Worm (Caenorhabditis elegans) whole organism, early embryonic: ENCODE results near the gene F21C10.9.

Source experiments
- B0310.2 ChIP-seq: sonication (generic microtip); optimal IDR thresholded peaks from 2 replicates; lab custom pipeline; 2016; ENCODE audit warnings: mild to moderate bottlenecking, missing genetic modification characterization, missing compliant biosample characterization
- F13C5.2 ChIP-seq: sonication (generic microtip); optimal IDR thresholded peaks from 2 replicates; lab custom pipeline; 2017; ENCODE audit warnings: mild to moderate bottlenecking, missing genetic modification characterization, inconsistent platforms, missing compliant biosample characterization
- aly-1 ChIP-seq: sonication (generic microtip); optimal IDR thresholded peaks from 2 replicates; lab custom pipeline; 2016; ENCODE audit warnings: missing genetic modification characterization, missing compliant biosample characterization
- ama-1 ChIP-seq: fragments of 150-350 bp; optimal IDR thresholded peaks from 2 replicates; lab custom pipeline; 2014
- ceh-13 ChIP-seq: fragments of 200-800 bp; sonication (Bioruptor generic); optimal IDR thresholded peaks from 2 replicates; lab custom pipeline; 2018; ENCODE audit warnings: mild to moderate bottlenecking, missing genetic modification characterization, missing compliant biosample characterization
- ceh-36 ChIP-seq: sonication (generic microtip); optimal IDR thresholded peaks from 2 replicates; lab custom pipeline; 2016; ENCODE audit warnings: missing genetic modification characterization, inconsistent platforms, missing compliant biosample characterization
- ets-7 ChIP-seq: sonication (generic microtip); optimal IDR thresholded peaks from 2 replicates; lab custom pipeline; 2016; ENCODE audit warnings: missing genotype, missing genetic modification characterization, missing compliant biosample characterization
- flt-1 ChIP-seq: fragments of 200-800 bp; sonication (Bioruptor generic); IDR thresholded peaks from 2 replicates; pipeline ENCODE4 v1.3.6; 2022; ENCODE audit warnings: missing genetic modification characterization, missing compliant biosample characterization
- hmbx-1 ChIP-seq: sonication (generic microtip); optimal IDR thresholded peaks from 2 replicates; lab custom pipeline; 2016; ENCODE audit warnings: mild to moderate bottlenecking, missing genetic modification characterization, missing compliant biosample characterization
- hmg-4 ChIP-seq: fragments of 200-800 bp; sonication (Bioruptor generic); optimal IDR thresholded peaks from 2 replicates; lab custom pipeline; 2018; ENCODE audit warnings: mild to moderate bottlenecking, missing genetic modification characterization, missing compliant biosample characterization
- hnd-1 ChIP-seq: sonication (generic microtip); optimal IDR thresholded peaks from 2 replicates; lab custom pipeline; 2016; ENCODE audit warnings: missing genetic modification characterization, missing compliant biosample characterization
- pes-1 ChIP-seq: fragments of 200-800 bp; sonication (Bioruptor generic); IDR thresholded peaks from 2 replicates; pipeline ENCODE4 v1.3.6; 2022; ENCODE audit warnings: missing genetic modification reagents, missing genetic modification characterization, missing compliant biosample characterization
- scrt-1 ChIP-seq: fragments of 200-800 bp; sonication (Bioruptor generic); IDR thresholded peaks from 2 replicates; pipeline ENCODE4 v1.3.6; 2022; ENCODE audit warnings: missing genetic modification characterization, missing compliant biosample characterization
- sea-1 ChIP-seq: fragments of 200-800 bp; sonication (Bioruptor generic); conservative IDR thresholded peaks from 2 replicates; pipeline ENCODE4 v1.3.6; 2022; ENCODE audit warnings: missing genetic modification characterization, missing compliant biosample characterization
- tbx-11 ChIP-seq: fragments of 200-800 bp; sonication (Bioruptor generic); IDR thresholded peaks from 2 replicates; pipeline ENCODE4 v1.3.6; 2022; ENCODE audit warnings: missing genetic modification characterization, missing compliant biosample characterization
- tbx-37 ChIP-seq: fragments of 200-800 bp; sonication (Bioruptor generic); conservative IDR thresholded peaks from 2 replicates; pipeline ENCODE4 v1.3.6; 2022; ENCODE audit warnings: missing genetic modification reagents, missing genetic modification characterization, missing compliant biosample characterization
- tra-4 ChIP-seq: sonication (generic microtip); optimal IDR thresholded peaks from 2 replicates; lab custom pipeline; 2017; ENCODE audit warnings: missing genetic modification characterization, missing compliant biosample characterization

F21C10.9 gene

ce11 chrV:9065001-9065400 lies 33.5 kb downstream of the F21C10.9 start:
- TF ChIP-seq pes-1 (GFP tag; lab: Robert Waterston, UW) (no peak), ets-7 (no peak), B0310.2 (no peak), hmg-4 (GFP tag; lab: Kevin White, UChicago) (no peak), sea-1 (no peak), hmbx-1 (tag; lab: Kevin White, UChicago) (no peak), tra-4 (tag; lab: Kevin White, UChicago) (no peak), hnd-1 (tag; lab: Kevin White, UChicago) (no peak), F13C5.2 (tag; lab: Kevin White, UChicago) (no peak), ceh-13 (GFP tag; lab: Kevin White, UChicago) (no peak), tbx-37 (no peak), tbx-11 (GFP tag; lab: Robert Waterston, UW) (no peak)

- TF ChIP-seq flt-1 (no peak), ceh-36 (no peak), tbx-37 (no peak), ets-7 (no peak), scrt-1 (no peak), F13C5.2 (tag; lab: Kevin White, UChicago) (no peak), hmbx-1 (tag; lab: Kevin White, UChicago) (no peak), hmg-4 (GFP tag; lab: Kevin White, UChicago) (no peak), pes-1 (GFP tag; lab: Robert Waterston, UW) (no peak), tbx-11 (GFP tag; lab: Robert Waterston, UW) (no peak), tra-4 (tag; lab: Kevin White, UChicago) (no peak)
Observed at ce11 chrV:9063134-9063533, 35.4 kb downstream of the F21C10.9 start.

ce11 chrV:9062341-9062740 lies 36.2 kb downstream of the F21C10.9 start, which contains the start of gene C25E10.12:
Gene C25E10.12, minus strand, starts transcription at chrV:9062441.
- no peak for TF ChIP-seq hmg-4 (GFP tag; lab: Kevin White, UChicago)
- no peak for TF ChIP-seq flt-1
- TF ChIP-seq ceh-13 (GFP tag; lab: Kevin White, UChicago): no peak
- TF ChIP-seq tra-4 (tag; lab: Kevin White, UChicago): no peak
- TF ChIP-seq B0310.2: no peak
- TF ChIP-seq tbx-37: no peak

- TF ChIP-seq flt-1 (no peak), tbx-37 (no peak), hnd-1 (tag; lab: Kevin White, UChicago) (no peak), ceh-13 (GFP tag; lab: Kevin White, UChicago) (no peak), B0310.2 (no peak), aly-1 (tag; lab: Kevin White, UChicago) (no peak), F13C5.2 (tag; lab: Kevin White, UChicago) (no peak), hmbx-1 (tag; lab: Kevin White, UChicago) (no peak)
Observed at ce11 chrV:9059468-9059867, 39.0 kb downstream of the F21C10.9 start, which contains the start of the genes C25E10.16 and C25E10.13. Gene C25E10.16, minus strand, starts transcription at chrV:9059568. Gene C25E10.13, plus strand, starts transcription at chrV:9059723.

- no peak for TF ChIP-seq sea-1
- no peak for TF ChIP-seq ama-1 (lab: Kevin White, UChicago)
Observed at ce11 chrV:9058627-9059026, 39.9 kb downstream of the F21C10.9 start, which contains the start of gene C25E10.11. Gene C25E10.11, minus strand, starts transcription at chrV:9058727.

ce11 chrV:9056253-9056652 lies 42.2 kb downstream of the F21C10.9 start, which contains the start of gene C25E10.10:
Gene C25E10.10, minus strand, starts transcription at chrV:9056353.
- TF ChIP-seq tbx-37 (no peak), hmg-4 (GFP tag; lab: Kevin White, UChicago) (no peak), sea-1 (no peak), ets-7 (no peak), ama-1 (lab: Kevin White, UChicago) (no peak), B0310.2 (no peak), ceh-36 (no peak), hmbx-1 (tag; lab: Kevin White, UChicago) (no peak), scrt-1 (no peak), pes-1 (GFP tag; lab: Robert Waterston, UW) (no peak), hnd-1 (tag; lab: Kevin White, UChicago) (no peak), F13C5.2 (tag; lab: Kevin White, UChicago) (no peak), aly-1 (tag; lab: Kevin White, UChicago) (no peak), flt-1 (no peak)

ce11 chrV:9055644-9056043 lies 42.9 kb downstream of the F21C10.9 start:
- TF ChIP-seq tbx-11 (GFP tag; lab: Robert Waterston, UW) (no peak), ets-7 (no peak), tra-4 (tag; lab: Kevin White, UChicago) (no peak), sea-1 (no peak)

ce11 chrV:9054771-9055170 lies 43.7 kb downstream of the F21C10.9 start, which contains the start of gene swm-1:
Gene swm-1, minus strand, starts transcription at chrV:9054871.
- no peak for TF ChIP-seq aly-1 (tag; lab: Kevin White, UChicago)
- no peak for TF ChIP-seq pes-1 (GFP tag; lab: Robert Waterston, UW)
- TF ChIP-seq B0310.2: no peak
- no peak for TF ChIP-seq ceh-13 (GFP tag; lab: Kevin White, UChicago)
- TF ChIP-seq sea-1: no peak
- no peak for TF ChIP-seq ama-1 (lab: Kevin White, UChicago)
- no peak for TF ChIP-seq hnd-1 (tag; lab: Kevin White, UChicago)
- no peak for TF ChIP-seq tbx-11 (GFP tag; lab: Robert Waterston, UW)
- no peak for TF ChIP-seq tbx-37
- TF ChIP-seq F13C5.2 (tag; lab: Kevin White, UChicago): no peak
- no peak for TF ChIP-seq hmbx-1 (tag; lab: Kevin White, UChicago)
- TF ChIP-seq scrt-1: no peak
- no peak for TF ChIP-seq flt-1
- TF ChIP-seq ceh-36: no peak
- TF ChIP-seq tra-4 (tag; lab: Kevin White, UChicago): no peak
- TF ChIP-seq hmg-4 (GFP tag; lab: Kevin White, UChicago): no peak
- no peak for TF ChIP-seq ets-7
